Fruit fly (Drosophila melanogaster) whole organism, embryonic: Measurements from ENCODE around the gene CG1428.

ENCODE experiments used
- ATbp ChIP-seq: fragments of 200-800 bp; sonication (Bioruptor generic); optimal IDR thresholded peaks from 2 replicates; lab custom pipeline; 2017; ENCODE audit warnings: missing biosample characterization, mild to moderate bottlenecking, missing genetic modification characterization, missing genetic modification reagents
- CG10267 ChIP-seq: fragments of 200-800 bp; sonication (Bioruptor generic); optimal IDR thresholded peaks from 2 replicates; lab custom pipeline; 2018; ENCODE audit warnings: missing biosample characterization, mild to moderate bottlenecking, missing genetic modification characterization, moderate library complexity
- CG11560 ChIP-seq: fragments of 200-800 bp; sonication (Bioruptor generic); IDR thresholded peaks from 3 replicates; pipeline ENCODE4 v1.3.6; 2022; ENCODE audit warnings: missing biosample characterization, missing genetic modification characterization
- CG12769 ChIP-seq: fragments of 200-800 bp; sonication (Bioruptor generic); optimal IDR thresholded peaks from 2 replicates; lab custom pipeline; 2019; ENCODE audit warnings: missing biosample characterization, mild to moderate bottlenecking, missing genetic modification characterization, moderate library complexity
- CG13287 ChIP-seq: fragments of 200-800 bp; sonication (Bioruptor generic); IDR thresholded peaks from 2 replicates; pipeline ENCODE4 v1.3.6; 2022; ENCODE audit warnings: missing biosample characterization, missing genetic modification characterization; ENCODE audit not compliant: partially characterized antibody
- CG13296 ChIP-seq: fragments of 200-800 bp; sonication (Bioruptor generic); optimal IDR thresholded peaks from 3 replicates; lab custom pipeline; 2018; ENCODE audit warnings: missing biosample characterization, mild to moderate bottlenecking, missing genetic modification characterization
- CG13424 ChIP-seq: fragments of 200-800 bp; sonication (Bioruptor generic); optimal IDR thresholded peaks from 2 replicates; lab custom pipeline; 2019; ENCODE audit warnings: missing biosample characterization, mild to moderate bottlenecking, missing genetic modification characterization, moderate library complexity
- CG13894 ChIP-seq: fragments of 200-800 bp; sonication (Bioruptor generic); optimal IDR thresholded peaks from 3 replicates; lab custom pipeline; 2018; ENCODE audit warnings: missing biosample characterization, mild to moderate bottlenecking, missing genetic modification characterization, moderate library complexity
- CG15479 ChIP-seq: fragments of 200-800 bp; sonication (Bioruptor generic); optimal IDR thresholded peaks from 3 replicates; lab custom pipeline; 2019; ENCODE audit warnings: missing biosample characterization, mild to moderate bottlenecking, missing genetic modification characterization, moderate library complexity
- CG15514 ChIP-seq: fragments of 200-800 bp; sonication (Bioruptor generic); optimal IDR thresholded peaks from 3 replicates; lab custom pipeline; 2017; ENCODE audit warnings: missing biosample characterization, missing genetic modification characterization, mild to moderate bottlenecking, moderate library complexity, missing genetic modification reagents
- CG15601 ChIP-seq: fragments of 200-800 bp; sonication (Bioruptor generic); optimal IDR thresholded peaks from 3 replicates; lab custom pipeline; 2019; ENCODE audit warnings: missing biosample characterization, mild to moderate bottlenecking, missing genetic modification characterization, moderate library complexity
- CG15696 ChIP-seq: fragments of 200-800 bp; sonication (Bioruptor generic); optimal IDR thresholded peaks from 2 replicates; lab custom pipeline; 2019; ENCODE audit warnings: missing biosample characterization, mild to moderate bottlenecking, missing genetic modification characterization, moderate library complexity
- CG1832 ChIP-seq: fragments of 200-800 bp; sonication (Bioruptor generic); optimal IDR thresholded peaks from 2 replicates; lab custom pipeline; 2017; ENCODE audit warnings: missing biosample characterization, mild to moderate bottlenecking, missing genetic modification characterization, inconsistent platforms
- CG2199 ChIP-seq: fragments of 200-800 bp; sonication (Bioruptor generic); IDR thresholded peaks from 3 replicates; pipeline ENCODE4 v1.3.6; 2022; ENCODE audit warnings: missing biosample characterization, missing genetic modification characterization
- CG30431 ChIP-seq: fragments of 200-800 bp; sonication (Bioruptor generic); optimal IDR thresholded peaks from 2 replicates; lab custom pipeline; 2017; ENCODE audit warnings: missing biosample characterization, missing genetic modification characterization
- CG32532 ChIP-seq: fragments of 200-800 bp; sonication (Bioruptor generic); IDR thresholded peaks from 2 replicates; pipeline ENCODE4 v1.3.6; 2022; ENCODE audit warnings: missing biosample characterization, missing genetic modification characterization
- CG33213 ChIP-seq: fragments of 200-800 bp; sonication (Bioruptor generic); optimal IDR thresholded peaks from 3 replicates; lab custom pipeline; 2016; ENCODE audit warnings: missing biosample characterization, missing genetic modification characterization
- CG33557 ChIP-seq: fragments of 200-800 bp; sonication (Bioruptor generic); optimal IDR thresholded peaks from 2 replicates; lab custom pipeline; 2019; ENCODE audit warnings: missing biosample characterization, mild to moderate bottlenecking, missing genetic modification characterization, moderate library complexity
- CG6689 ChIP-seq: fragments of 200-800 bp; sonication (Bioruptor generic); IDR thresholded peaks from 2 replicates; pipeline ENCODE4 v1.3.6; 2022; ENCODE audit warnings: missing biosample characterization, missing genetic modification characterization
- CG6791 ChIP-seq: fragments of 200-800 bp; sonication (Bioruptor generic); IDR thresholded peaks from 3 replicates; pipeline ENCODE4 v1.3.6; 2022; ENCODE audit warnings: missing biosample characterization, missing genetic modification characterization; ENCODE audit not compliant: partially characterized antibody
- Deaf1 ChIP-seq: fragments of 200-800 bp; optimal IDR thresholded peaks from 3 replicates; lab custom pipeline; 2019; ENCODE audit warnings: missing biosample characterization, mild to moderate bottlenecking, missing genetic modification characterization, moderate library complexity
- Dll ChIP-seq: fragments of 200-800 bp; sonication (Bioruptor generic); IDR thresholded peaks from 4 replicates; pipeline ENCODE4 v1.3.6; 2022; ENCODE audit warnings: missing biosample characterization, missing genetic modification characterization; ENCODE audit not compliant: partially characterized antibody
- Elba2 ChIP-seq: fragments of 200-800 bp; sonication (Bioruptor generic); optimal IDR thresholded peaks from 3 replicates; lab custom pipeline; 2016; ENCODE audit warnings: missing biosample characterization, missing genetic modification characterization
- HLH4C ChIP-seq: fragments of 200-800 bp; sonication (Bioruptor generic); IDR thresholded peaks from 3 replicates; pipeline ENCODE4 v1.3.6; 2022; ENCODE audit warnings: missing biosample characterization, missing genetic modification characterization; ENCODE audit not compliant: partially characterized antibody
- HLHmδ ChIP-seq: fragments of 200-800 bp; sonication (Bioruptor generic); optimal IDR thresholded peaks from 2 replicates; lab custom pipeline; 2018; ENCODE audit warnings: missing biosample characterization, mild to moderate bottlenecking, missing genetic modification characterization, moderate library complexity
- MTF-1 ChIP-seq: fragments of 200-800 bp; sonication (Bioruptor generic); optimal IDR thresholded peaks from 2 replicates; lab custom pipeline; 2018; ENCODE audit warnings: missing biosample characterization, mild to moderate bottlenecking, missing genetic modification characterization, borderline replicate concordance
- Nf-YB ChIP-seq: fragments of 200-800 bp; sonication (Bioruptor generic); optimal IDR thresholded peaks from 3 replicates; lab custom pipeline; 2019; ENCODE audit warnings: missing biosample characterization, mild to moderate bottlenecking, missing genetic modification characterization, moderate library complexity
- Nf-YC ChIP-seq: fragments of 200-800 bp; optimal IDR thresholded peaks from 3 replicates; lab custom pipeline; 2019; ENCODE audit warnings: missing biosample characterization, mild to moderate bottlenecking, missing genetic modification characterization, moderate library complexity
- PHDP ChIP-seq: fragments of 200-800 bp; sonication (Bioruptor generic); optimal IDR thresholded peaks from 3 replicates; lab custom pipeline; 2018; ENCODE audit warnings: missing biosample characterization, mild to moderate bottlenecking, missing genetic modification characterization, moderate library complexity
- Rfx ChIP-seq: fragments of 200-800 bp; sonication (Bioruptor generic); IDR thresholded peaks from 2 replicates; pipeline ENCODE4 v1.3.6; 2022; ENCODE audit warnings: missing biosample characterization, missing genetic modification characterization
- abd-A ChIP-seq: fragments of 200-800 bp; sonication (Bioruptor generic); optimal IDR thresholded peaks from 3 replicates; lab custom pipeline; 2019; ENCODE audit warnings: missing biosample characterization, mild to moderate bottlenecking, missing genetic modification characterization, moderate library complexity
- bcd ChIP-seq: fragments of 200-800 bp; sonication (Bioruptor generic); optimal IDR thresholded peaks from 2 replicates; lab custom pipeline; 2017; ENCODE audit warnings: missing biosample characterization, mild to moderate bottlenecking, missing genetic modification characterization
- cad ChIP-seq: fragments of >200 bp; optimal IDR thresholded peaks from 2 replicates; lab custom pipeline; 2017; ENCODE audit warnings: missing biosample characterization, missing genetic modification characterization
- cg ChIP-seq: fragments of 200-800 bp; sonication (Bioruptor generic); optimal IDR thresholded peaks from 3 replicates; lab custom pipeline; 2019; ENCODE audit warnings: missing biosample characterization, mild to moderate bottlenecking, missing genetic modification characterization, moderate library complexity
- gce ChIP-seq: fragments of 200-800 bp; sonication (Bioruptor generic); IDR thresholded peaks from 3 replicates; pipeline ENCODE4 v1.3.6; 2022; ENCODE audit warnings: missing biosample characterization, missing genetic modification characterization
- hth ChIP-seq: fragments of >200 bp; optimal IDR thresholded peaks from 2 replicates; lab custom pipeline; 2017; ENCODE audit warnings: inconsistent platforms
- ken ChIP-seq: fragments of 200-800 bp; sonication (Bioruptor generic); IDR thresholded peaks from 3 replicates; pipeline ENCODE4 v1.3.6; 2022; ENCODE audit warnings: missing biosample characterization, missing genetic modification characterization
- kni ChIP-seq: fragments of 200-800 bp; sonication (Bioruptor generic); optimal IDR thresholded peaks from 3 replicates; lab custom pipeline; 2017; ENCODE audit warnings: mild to moderate bottlenecking, missing biosample characterization, missing genetic modification reagents, missing genetic modification characterization
- lab ChIP-seq: fragments of 200-800 bp; sonication (Bioruptor generic); optimal IDR thresholded peaks from 3 replicates; lab custom pipeline; 2017; ENCODE audit warnings: missing biosample characterization, missing genetic modification characterization, mild to moderate bottlenecking, moderate library complexity, missing genetic modification reagents
- lilli ChIP-seq: fragments of 200-800 bp; sonication (Bioruptor generic); optimal IDR thresholded peaks from 3 replicates; lab custom pipeline; 2016; ENCODE audit warnings: missing biosample characterization, missing genetic modification characterization
- oc ChIP-seq: fragments of 200-800 bp; sonication (Bioruptor generic); optimal IDR thresholded peaks from 2 replicates; lab custom pipeline; 2018; ENCODE audit warnings: missing biosample characterization, mild to moderate bottlenecking, missing genetic modification characterization, moderate library complexity
- sd ChIP-seq: fragments of 200-800 bp; sonication (Bioruptor generic); optimal IDR thresholded peaks from 3 replicates; lab custom pipeline; 2018; ENCODE audit warnings: missing biosample characterization, mild to moderate bottlenecking, missing genetic modification characterization, moderate library complexity
- sens ChIP-seq: fragments of 200-800 bp; sonication (Bioruptor generic); peaks from one replicate; lab custom pipeline; 2016; ENCODE audit warnings: missing biosample characterization, missing genetic modification characterization
- sim ChIP-seq: fragments of 200-800 bp; sonication (Bioruptor generic); IDR thresholded peaks from 2 replicates; pipeline ENCODE4 v1.3.6; 2022; ENCODE audit warnings: missing biosample characterization, missing genetic modification characterization
- sug ChIP-seq: fragments of 200-800 bp; optimal IDR thresholded peaks from 2 replicates; lab custom pipeline; 2019; ENCODE audit warnings: missing biosample characterization, mild to moderate bottlenecking, missing genetic modification characterization, moderate library complexity
- tap ChIP-seq: fragments of 200-800 bp; optimal IDR thresholded peaks from 3 replicates; lab custom pipeline; 2019; ENCODE audit warnings: missing biosample characterization, mild to moderate bottlenecking, missing genetic modification characterization, moderate library complexity
- tup ChIP-seq: fragments of 200-800 bp; sonication (Bioruptor generic); optimal IDR thresholded peaks from 2 replicates; lab custom pipeline; 2016; ENCODE audit warnings: missing biosample characterization, mild to moderate bottlenecking, missing genetic modification characterization, moderate library complexity
- zen ChIP-seq: fragments of 200-800 bp; sonication (Bioruptor generic); optimal IDR thresholded peaks from 3 replicates; lab custom pipeline; 2018; ENCODE audit warnings: missing biosample characterization, mild to moderate bottlenecking, missing genetic modification characterization, moderate library complexity

Gene CG1428

DNA sequence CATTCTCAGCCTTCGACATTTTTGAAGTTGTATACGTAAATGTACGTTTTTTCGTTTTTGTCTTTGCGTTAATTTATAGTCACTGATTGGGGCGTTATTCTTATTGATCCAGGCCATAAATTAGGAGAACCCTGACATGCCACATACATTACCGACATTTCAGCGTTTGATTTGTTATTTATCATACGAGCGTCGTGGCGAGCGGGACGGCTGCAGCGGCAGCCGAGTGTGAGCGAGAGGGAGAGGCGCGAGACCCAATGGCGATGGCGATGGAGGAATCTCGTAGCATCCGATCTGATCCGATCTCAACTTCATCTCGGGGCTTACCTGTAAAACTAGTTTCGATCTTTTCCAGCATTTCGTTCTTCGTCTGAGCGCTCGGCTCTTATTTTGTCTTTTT, 39.7 kb upstream of the CG1428 start (continued):
- TF ChIP-seq cad (GFP tag; lab: Kevin White, UChicago) (peak; percentile 83), CG15479 (GFP tag; lab: Kevin White, UChicago) (no peak), CG13424 (tag; lab: Kevin White, UChicago) (no peak), Dll (GFP tag; lab: Robert Waterston, UW) (no peak), cg (GFP tag; lab: Kevin White, UChicago) (no peak), hth (peak; percentile 90), oc (tag; lab: Kevin White, UChicago) (peak; percentile 33), Elba2 (peak; percentile 74), Nf-YC (peak; percentile 91), CG13894 (tag; lab: Kevin White, UChicago) (peak; percentile 39), bcd (no peak), CG12769 (tag; lab: Kevin White, UChicago) (peak; percentile 31), lab (GFP tag; lab: Kevin White, UChicago) (no peak), sd (tag; lab: Kevin White, UChicago) (peak; percentile 63), tap (tag; lab: Kevin White, UChicago) (no peak), kni (GFP tag; lab: Kevin White, UChicago) (peak; percentile 66), Deaf1 (tag; lab: Kevin White, UChicago) (peak; percentile 91), ken (GFP tag; lab: Robert Waterston, UW) (no peak), CG33557 (no peak), CG2199 (GFP tag; lab: Robert Waterston, UW) (peak; percentile 71; the same call in 2 of the 3 replicates), abd-A (peak; percentile 80), CG13287 (no peak), tup (GFP tag; lab: Kevin White, UChicago) (no peak), zen (tag; lab: Kevin White, UChicago) (peak; percentile 16), sens (GFP tag; lab: Kevin White, UChicago) (peak; percentile 59), CG6689 (GFP tag; lab: Robert Waterston, UW) (no peak)

dm6 chr2L:21867040-21867981, 38.8 kb upstream of the CG1428 start:
- TF ChIP-seq CG10267 (peak; percentile 86), gce (GFP tag; lab: Robert Waterston, UW) (peak; percentile 90), CG33213 (GFP tag; lab: Kevin White, UChicago) (peak; percentile 90), CG11560 (tag; lab: Robert Waterston, UW) (peak; percentile 80), CG6791 (no peak), cad (GFP tag; lab: Kevin White, UChicago) (no peak), CG30431 (GFP tag; lab: Kevin White, UChicago) (peak; percentile 90), MTF-1 (GFP tag; lab: Kevin White, UChicago) (peak; percentile 84), Nf-YB (peak; percentile 64), CG13296 (GFP tag; lab: Kevin White, UChicago) (peak; percentile 65), CG15514 (peak; percentile 60), sug (tag; lab: Kevin White, UChicago) (peak; percentile 61), sim (GFP tag; lab: Robert Waterston, UW) (peak; percentile 86), lilli (GFP tag; lab: Kevin White, UChicago) (peak; percentile 91), PHDP (tag; lab: Kevin White, UChicago) (peak; percentile 90), CG15601 (tag; lab: Kevin White, UChicago) (peak; percentile 93), ATbp (GFP tag; lab: Kevin White, UChicago) (peak; percentile 93), CG15696 (peak; percentile 64), Rfx (GFP tag; lab: Robert Waterston, UW) (peak; percentile 91), HLHmδ (GFP tag; lab: Kevin White, UChicago) (no peak), CG32532 (GFP tag; lab: Robert Waterston, UW) (peak; percentile 93), HLH4C (GFP tag; lab: Robert Waterston, UW) (no peak), CG1832 (GFP tag; lab: Kevin White, UChicago) (no peak)
